Worm (Caenorhabditis elegans) whole organism, mixed stage, embryonic: ENCODE results near the gene F53C3.3.

Experiments used
- M03D4.4 ChIP-seq: sonication (generic microtip); optimal IDR thresholded peaks from 2 replicates; lab custom pipeline; 2017; ENCODE audit warnings: mild to moderate bottlenecking, missing genetic modification characterization, missing compliant biosample characterization
- bed-3 ChIP-seq: fragments of 200-800 bp; sonication (Bioruptor generic); optimal IDR thresholded peaks from 3 replicates; lab custom pipeline; 2018; ENCODE audit warnings: mild to moderate bottlenecking, missing genetic modification characterization, moderate library complexity, missing compliant biosample characterization
- blmp-1 ChIP-seq: fragments of 150-350 bp; optimal IDR thresholded peaks from 2 replicates; lab custom pipeline; 2014; ENCODE audit warnings: missing biosample characterization, missing genetic modification characterization
- ceh-43 ChIP-seq: fragments of 200-800 bp; sonication (Bioruptor generic); optimal IDR thresholded peaks from 2 replicates; lab custom pipeline; 2018; ENCODE audit warnings: mild to moderate bottlenecking, missing genetic modification characterization, moderate library complexity, missing compliant biosample characterization
- ceh-83 ChIP-seq: fragments of 200-800 bp; sonication (Bioruptor generic); optimal IDR thresholded peaks from 2 replicates; lab custom pipeline; 2018; ENCODE audit warnings: mild to moderate bottlenecking, missing genetic modification characterization, missing compliant biosample characterization
- ces-1 ChIP-seq: fragments of 150-350 bp; optimal IDR thresholded peaks from 2 replicates; lab custom pipeline; 2014; ENCODE audit warnings: missing biosample characterization, missing genetic modification reagents, missing genetic modification characterization
- drap-1 ChIP-seq: fragments of 200-800 bp; sonication (Bioruptor generic); optimal IDR thresholded peaks from 3 replicates; lab custom pipeline; 2018; ENCODE audit warnings: mild to moderate bottlenecking, missing genetic modification characterization, missing compliant biosample characterization
- elt-1 ChIP-seq: sonication (generic microtip); optimal IDR thresholded peaks from 2 replicates; lab custom pipeline; 2017; ENCODE audit warnings: missing genetic modification characterization, mild to moderate bottlenecking, missing compliant biosample characterization, antibody characterized with exemption, moderate library complexity, borderline replicate concordance; ENCODE audit not compliant: insufficient read depth
- elt-3 ChIP-seq: fragments of 150-350 bp; optimal IDR thresholded peaks from 2 replicates; lab custom pipeline; 2014; ENCODE audit warnings: missing biosample characterization, missing genetic modification characterization
- ham-2 ChIP-seq: fragments of 200-800 bp; sonication (Bioruptor generic); optimal IDR thresholded peaks from 2 replicates; lab custom pipeline; 2018; ENCODE audit warnings: mild to moderate bottlenecking, missing genetic modification characterization, missing compliant biosample characterization
- hlh-1 ChIP-seq: fragments of 150-350 bp; optimal IDR thresholded peaks from 2 replicates; lab custom pipeline; 2014; ENCODE audit warnings: missing biosample characterization, missing genetic modification reagents, missing genetic modification characterization
- lin-13 ChIP-seq: fragments of 150-350 bp; optimal IDR thresholded peaks from 2 replicates; lab custom pipeline; 2014; ENCODE audit warnings: missing biosample characterization, missing genetic modification characterization
- lin-32 ChIP-seq: fragments of 200-800 bp; sonication (Bioruptor generic); optimal IDR thresholded peaks from 2 replicates; lab custom pipeline; 2018; ENCODE audit warnings: mild to moderate bottlenecking, missing genetic modification characterization, missing compliant biosample characterization
- lsy-2 ChIP-seq: fragments of 150-350 bp; optimal IDR thresholded peaks from 2 replicates; lab custom pipeline; 2014; ENCODE audit warnings: missing biosample characterization, missing genetic modification characterization
- mab-5 ChIP-seq: fragments of 150-350 bp; optimal IDR thresholded peaks from 2 replicates; lab custom pipeline; 2014; ENCODE audit warnings: missing biosample characterization, missing genetic modification characterization
- mep-1 ChIP-seq: fragments of 150-350 bp; optimal IDR thresholded peaks from 2 replicates; lab custom pipeline; 2017; ENCODE audit warnings: missing biosample characterization, missing genetic modification reagents, missing genetic modification characterization, inconsistent platforms
- mls-2 ChIP-seq: sonication (generic microtip); optimal IDR thresholded peaks from 2 replicates; lab custom pipeline; 2016; ENCODE audit warnings: mild to moderate bottlenecking, missing genetic modification characterization, moderate library complexity, missing compliant biosample characterization
- nhr-2 ChIP-seq: fragments of 150-350 bp; optimal IDR thresholded peaks from 2 replicates; lab custom pipeline; 2014; ENCODE audit warnings: missing biosample characterization, missing genetic modification characterization
- nhr-28 ChIP-seq: fragments of 150-350 bp; optimal IDR thresholded peaks from 2 replicates; lab custom pipeline; 2014; ENCODE audit warnings: missing biosample characterization, missing genetic modification characterization
- nhr-76 ChIP-seq: sonication (generic microtip); optimal IDR thresholded peaks from 2 replicates; lab custom pipeline; 2017; ENCODE audit warnings: missing biosample characterization, missing genetic modification characterization
- pha-4 ChIP-seq: fragments of 150-350 bp; optimal IDR thresholded peaks from 2 replicates; lab custom pipeline; 2018; ENCODE audit warnings: missing biosample characterization, missing genetic modification reagents, missing genetic modification characterization
- snpc-4 ChIP-seq: fragments of 150-350 bp; optimal IDR thresholded peaks from 2 replicates; lab custom pipeline; 2014; ENCODE audit warnings: missing biosample characterization, missing genetic modification characterization
- sptf-1 ChIP-seq: sonication (generic microtip); optimal IDR thresholded peaks from 2 replicates; lab custom pipeline; 2017; ENCODE audit warnings: mild to moderate bottlenecking, missing genetic modification characterization, moderate library complexity, missing compliant biosample characterization
- tbx-8 ChIP-seq: fragments of 200-800 bp; sonication (Bioruptor generic); optimal IDR thresholded peaks from 2 replicates; lab custom pipeline; 2018; ENCODE audit warnings: mild to moderate bottlenecking, missing genetic modification characterization, moderate library complexity, missing compliant biosample characterization
- unc-120 ChIP-seq: sonication (generic microtip); optimal IDR thresholded peaks from 2 replicates; lab custom pipeline; 2017; ENCODE audit warnings: missing genetic modification characterization, missing compliant biosample characterization; ENCODE audit not compliant: poor library complexity, severe bottlenecking
- unc-39 ChIP-seq: fragments of 150-350 bp; optimal IDR thresholded peaks from 2 replicates; lab custom pipeline; 2014; ENCODE audit warnings: missing biosample characterization, missing genetic modification characterization
- unc-62 ChIP-seq: fragments of 150-350 bp; optimal IDR thresholded peaks from 2 replicates; lab custom pipeline; 2014; ENCODE audit warnings: missing biosample characterization, missing genetic modification reagents, missing genetic modification characterization
- zip-8 ChIP-seq: fragments of 150-350 bp; optimal IDR thresholded peaks from 2 replicates; lab custom pipeline; 2014; ENCODE audit warnings: missing biosample characterization, missing genetic modification characterization
- ztf-11 ChIP-seq: fragments of 150-350 bp; optimal IDR thresholded peaks from 2 replicates; lab custom pipeline; 2014; ENCODE audit warnings: missing biosample characterization, missing genetic modification characterization

The F53C3.3 gene

ce11 chrII:3931825-3932224, 29.2 kb downstream of the F53C3.3 start:
- TF ChIP-seq elt-1 (tag; lab: Kevin White, UChicago) (no peak), sptf-1 (no peak), lin-13 (tag; lab: Kevin White, UChicago) (no peak), nhr-76 (no peak), unc-39 (tag; lab: Kevin White, UChicago) (no peak)
- TF ChIP-seq, all 35 proteins: peak for 0

ce11 chrII:3933640-3934039, 31.0 kb downstream of the F53C3.3 start, which contains the start of gene Y14H12B.2:
Gene Y14H12B.2 (minus strand): TSS chrII:3933740.
- TF ChIP-seq nhr-76 (no peak), tbx-8 (GFP tag; lab: Kevin White, UChicago) (no peak), drap-1 (no peak), lsy-2 (tag; lab: Kevin White, UChicago) (no peak), ceh-83 (no peak), zip-8 (no peak), mep-1 (tag; lab: Kevin White, UChicago) (no peak), ces-1 (GFP tag; lab: Kevin White, UChicago) (no peak), ham-2 (GFP tag; lab: Kevin White, UChicago) (no peak), snpc-4 (tag; lab: Kevin White, UChicago) (no peak), lin-32 (no peak), bed-3 (GFP tag; lab: Kevin White, UChicago) (no peak), nhr-28 (no peak)

- TF ChIP-seq blmp-1 (tag; lab: Kevin White, UChicago) (no peak), nhr-28 (no peak), nhr-76 (no peak), ceh-43 (GFP tag; lab: Kevin White, UChicago) (no peak), bed-3 (GFP tag; lab: Kevin White, UChicago) (no peak), ces-1 (GFP tag; lab: Kevin White, UChicago) (no peak), unc-39 (tag; lab: Kevin White, UChicago) (no peak), tbx-8 (GFP tag; lab: Kevin White, UChicago) (no peak), nhr-2 (tag; lab: Kevin White, UChicago) (no peak)
These were observed 31.4 kb downstream of the F53C3.3 start, which contains the start of gene Y14H12B.1 for ce11 chrII:3934085-3934484. Gene Y14H12B.1 (plus strand): TSS chrII:3934447.

- no peak for TF ChIP-seq hlh-1 (tag; lab: Kevin White, UChicago)
- no peak for TF ChIP-seq lsy-2 (tag; lab: Kevin White, UChicago)
- TF ChIP-seq pha-4 (tag; lab: Kevin White, UChicago), result no peak
- TF ChIP-seq lin-13 (tag; lab: Kevin White, UChicago), result no peak
These were observed 32.4 kb downstream of the F53C3.3 start for ce11 chrII:3935098-3935497.

ce11 chrII:3935990-3936389, 33.3 kb downstream of the F53C3.3 start:
- TF ChIP-seq unc-39 (tag; lab: Kevin White, UChicago) (no peak), ztf-11 (tag; lab: Kevin White, UChicago) (no peak), unc-120 (tag; lab: Kevin White, UChicago) (no peak), mls-2 (tag; lab: Kevin White, UChicago) (no peak), nhr-76 (no peak), unc-62 (GFP tag; lab: Kevin White, UChicago) (no peak), nhr-28 (no peak), sptf-1 (no peak), elt-3 (tag; lab: Kevin White, UChicago) (no peak), M03D4.4 (no peak), mab-5 (tag; lab: Kevin White, UChicago) (no peak)

- no peak for TF ChIP-seq elt-3 (tag; lab: Kevin White, UChicago)
- no peak for TF ChIP-seq hlh-1 (tag; lab: Kevin White, UChicago)
- TF ChIP-seq ham-2 (GFP tag; lab: Kevin White, UChicago), result no peak
- no peak for TF ChIP-seq mls-2 (tag; lab: Kevin White, UChicago)
These were observed 44.7 kb downstream of the F53C3.3 start for ce11 chrII:3947404-3947803.
